Worm (Caenorhabditis elegans) whole organism, L1 larva: ENCODE data around the gene mat-2.

Source experiments
- C04F5.9 ChIP-seq: sonication (generic microtip); optimal IDR thresholded peaks from 2 replicates; lab custom pipeline; 2016; ENCODE audit warnings: missing genetic modification characterization, missing compliant biosample characterization
- C16A3.4 ChIP-seq: fragments of 150-350 bp; optimal IDR thresholded peaks from 2 replicates; lab custom pipeline; 2014; ENCODE audit warnings: missing biosample characterization, missing genetic modification characterization
- Y116A8C.19 ChIP-seq: sonication (generic microtip); optimal IDR thresholded peaks from 2 replicates; lab custom pipeline; 2016; ENCODE audit warnings: missing compliant biosample characterization, missing genetic modification characterization, borderline replicate concordance
- aly-2 ChIP-seq: fragments of 150-350 bp; optimal IDR thresholded peaks from 2 replicates; lab custom pipeline; 2014; ENCODE audit warnings: missing biosample characterization, missing genetic modification characterization
- ama-1 ChIP-seq: fragments of 150-350 bp; optimal IDR thresholded peaks from 2 replicates; lab custom pipeline; 2014
- blmp-1 ChIP-seq: fragments of 150-350 bp; optimal IDR thresholded peaks from 2 replicates; lab custom pipeline; 2014; ENCODE audit warnings: missing biosample characterization, missing genetic modification characterization
- ceh-63 ChIP-seq: fragments of 200-800 bp; sonication (Bioruptor generic); optimal IDR thresholded peaks from 2 replicates; lab custom pipeline; 2018; ENCODE audit warnings: mild to moderate bottlenecking, missing genetic modification characterization, missing compliant biosample characterization
- ceh-8 ChIP-seq: fragments of 200-800 bp; sonication (Bioruptor generic); optimal IDR thresholded peaks from 2 replicates; lab custom pipeline; 2018; ENCODE audit warnings: mild to moderate bottlenecking, missing genetic modification characterization, moderate library complexity, missing compliant biosample characterization
- ceh-88 ChIP-seq: fragments of 200-800 bp; sonication (Bioruptor generic); IDR thresholded peaks from 2 replicates; pipeline ENCODE4 v1.3.6; 2022; ENCODE audit warnings: missing genetic modification characterization, missing compliant biosample characterization
- ceh-90 ChIP-seq: sonication (generic microtip); optimal IDR thresholded peaks from 2 replicates; lab custom pipeline; 2016; ENCODE audit warnings: missing genetic modification characterization, missing compliant biosample characterization
- ces-1 ChIP-seq: fragments of 150-350 bp; optimal IDR thresholded peaks from 2 replicates; lab custom pipeline; 2014; ENCODE audit warnings: missing biosample characterization, missing genetic modification reagents, missing genetic modification characterization
- dpl-1 ChIP-seq, 3 experiments: fragments of 150-350 bp in 2 of 3; sonication (generic microtip) in 1 of 3; optimal IDR thresholded peaks; 2 replicates each; lab custom pipeline; 2014 to 2017; ENCODE audit warnings: missing biosample characterization in 3 of 3, missing genetic modification characterization in 3 of 3, missing genetic modification reagents in 3 of 3
- dsc-1 ChIP-seq: sonication (generic microtip); optimal IDR thresholded peaks from 2 replicates; lab custom pipeline; 2016; ENCODE audit warnings: mild to moderate bottlenecking, missing genetic modification characterization, missing compliant biosample characterization
- efl-1 ChIP-seq, 4 experiments: fragments of 150-350 bp; optimal IDR thresholded peaks in 3 of 4; peaks in 1 of 4; 1 replicate in 1 of 4; 2 replicates in 3 of 4; lab custom pipeline; 2014; ENCODE audit warnings: missing biosample characterization in 2 of 4, missing genetic modification characterization in 2 of 4, missing genetic modification reagents in 2 of 4
- egl-13 ChIP-seq: sonication (generic microtip); optimal IDR thresholded peaks from 2 replicates; lab custom pipeline; 2016; ENCODE audit warnings: missing genotype, missing genetic modification reagents, missing genetic modification characterization, missing compliant biosample characterization
- egl-27 ChIP-seq, 2 experiments: fragments of 150-350 bp in 1 of 2; sonication (generic microtip); optimal IDR thresholded peaks; 3 replicates each; lab custom pipeline; 2017 to 2018; ENCODE audit warnings: missing biosample characterization in 2 of 2, missing genetic modification characterization in 2 of 2, missing genetic modification reagents in 2 of 2
- elt-2 ChIP-seq: sonication (generic microtip); optimal IDR thresholded peaks from 2 replicates; lab custom pipeline; 2016; ENCODE audit warnings: missing genetic modification characterization, mild to moderate bottlenecking, inconsistent platforms, missing compliant biosample characterization, missing genetic modification reagents
- elt-3 ChIP-seq, 6 experiments: fragments of 150-350 bp in 1 of 6; sonication (generic microtip); optimal IDR thresholded peaks; 2 replicates each; lab custom pipeline; 2017 to 2018; ENCODE audit warnings: missing biosample characterization in 6 of 6, missing genetic modification characterization in 6 of 6, inconsistent platforms in 1 of 6
- fkh-10 ChIP-seq: sonication (generic microtip); optimal IDR thresholded peaks from 2 replicates; lab custom pipeline; 2017; ENCODE audit warnings: missing biosample characterization, missing genetic modification reagents, missing genetic modification characterization
- fkh-8 ChIP-seq: sonication (generic microtip); optimal IDR thresholded peaks from 2 replicates; lab custom pipeline; 2016; ENCODE audit warnings: mild to moderate bottlenecking, missing genetic modification characterization, missing compliant biosample characterization
- hpl-2 ChIP-seq: fragments of 150-350 bp; optimal IDR thresholded peaks from 2 replicates; lab custom pipeline; 2014; ENCODE audit warnings: missing biosample characterization, missing genetic modification reagents, missing genetic modification characterization
- isw-1 ChIP-seq: fragments of 200-800 bp; sonication (Bioruptor generic); IDR thresholded peaks from 2 replicates; pipeline ENCODE4 v1.3.6; 2022; ENCODE audit warnings: missing genetic modification characterization, missing compliant biosample characterization
- lin-13 ChIP-seq: fragments of 150-350 bp; optimal IDR thresholded peaks from 2 replicates; lab custom pipeline; 2014; ENCODE audit warnings: missing biosample characterization, missing genetic modification reagents, missing genetic modification characterization
- lin-14 ChIP-seq: fragments of 200-800 bp; sonication (Bioruptor generic); optimal IDR thresholded peaks from 2 replicates; lab custom pipeline; 2018; ENCODE audit warnings: mild to moderate bottlenecking, missing genetic modification characterization, moderate library complexity, missing compliant biosample characterization
- lin-39 ChIP-seq: fragments of 150-350 bp; optimal IDR thresholded peaks from 2 replicates; lab custom pipeline; 2014; ENCODE audit warnings: missing biosample characterization, missing genetic modification reagents, missing genetic modification characterization
- lir-3 ChIP-seq: sonication (generic microtip); optimal IDR thresholded peaks from 2 replicates; lab custom pipeline; 2016; ENCODE audit warnings: mild to moderate bottlenecking, missing genetic modification characterization, moderate library complexity, missing compliant biosample characterization; ENCODE audit not compliant: poor library complexity
- mab-9 ChIP-seq: fragments of 200-800 bp; sonication (Bioruptor generic); IDR thresholded peaks from 2 replicates; pipeline ENCODE4 v1.3.6; 2022; ENCODE audit warnings: missing genetic modification reagents, missing genetic modification characterization, missing compliant biosample characterization
- mdl-1 ChIP-seq, 2 experiments: fragments of 150-350 bp; optimal IDR thresholded peaks; 2 replicates each; lab custom pipeline; 2014 to 2017; ENCODE audit warnings: missing biosample characterization in 2 of 2, missing genetic modification characterization in 2 of 2, inconsistent platforms in 1 of 2
- mef-2 ChIP-seq: fragments of 150-350 bp; optimal IDR thresholded peaks from 2 replicates; lab custom pipeline; 2014; ENCODE audit warnings: missing biosample characterization, missing genetic modification characterization
- mep-1 ChIP-seq: fragments of 150-350 bp; optimal IDR thresholded peaks from 2 replicates; lab custom pipeline; 2014; ENCODE audit warnings: missing biosample characterization, missing genetic modification characterization
- nhr-20 ChIP-seq: sonication (generic microtip); optimal IDR thresholded peaks from 2 replicates; lab custom pipeline; 2016; ENCODE audit warnings: mild to moderate bottlenecking, missing genetic modification characterization, missing compliant biosample characterization
- nhr-28 ChIP-seq: fragments of 150-350 bp; optimal IDR thresholded peaks from 2 replicates; lab custom pipeline; 2014; ENCODE audit warnings: missing biosample characterization, missing genetic modification characterization
- nhr-84 ChIP-seq: sonication (generic microtip); optimal IDR thresholded peaks from 2 replicates; lab custom pipeline; 2017; ENCODE audit warnings: missing biosample characterization, missing genetic modification characterization
- nhr-85 ChIP-seq: sonication (generic microtip); peaks from one replicate; lab custom pipeline; 2016; ENCODE audit warnings: missing genetic modification characterization, inconsistent platforms, missing compliant biosample characterization
- nhr-90 ChIP-seq: sonication (generic microtip); optimal IDR thresholded peaks from 2 replicates; lab custom pipeline; 2016; ENCODE audit warnings: mild to moderate bottlenecking, missing genetic modification characterization, missing compliant biosample characterization; ENCODE audit not compliant: poor library complexity
- pax-3 ChIP-seq: fragments of 200-800 bp; sonication (Bioruptor generic); optimal IDR thresholded peaks from 2 replicates; lab custom pipeline; 2018; ENCODE audit warnings: mild to moderate bottlenecking, missing genetic modification characterization, moderate library complexity, missing compliant biosample characterization
- pqm-1 ChIP-seq: sonication (generic microtip); optimal IDR thresholded peaks from 3 replicates; lab custom pipeline; 2017; ENCODE audit warnings: missing biosample characterization, missing genetic modification characterization
- skn-1 ChIP-seq: fragments of 150-350 bp; optimal IDR thresholded peaks from 2 replicates; lab custom pipeline; 2014; ENCODE audit warnings: missing biosample characterization, missing genetic modification characterization
- snpc-4 ChIP-seq: fragments of 150-350 bp; optimal IDR thresholded peaks from 2 replicates; lab custom pipeline; 2014; ENCODE audit warnings: missing biosample characterization, missing genetic modification characterization
- snu-23 ChIP-seq: sonication (generic microtip); optimal IDR thresholded peaks from 2 replicates; lab custom pipeline; 2016; ENCODE audit warnings: missing genetic modification characterization, missing compliant biosample characterization
- swsn-7 ChIP-seq: sonication (generic microtip); optimal IDR thresholded peaks from 2 replicates; lab custom pipeline; 2016; ENCODE audit warnings: missing genetic modification characterization, missing compliant biosample characterization
- tbx-2 ChIP-seq: sonication (generic microtip); optimal IDR thresholded peaks from 2 replicates; lab custom pipeline; 2016; ENCODE audit warnings: missing genetic modification characterization, missing compliant biosample characterization
- tlp-1 ChIP-seq: fragments of 150-350 bp; optimal IDR thresholded peaks from 2 replicates; lab custom pipeline; 2014; ENCODE audit warnings: missing biosample characterization, missing genetic modification characterization
- unc-30 ChIP-seq: sonication (generic microtip); optimal IDR thresholded peaks from 2 replicates; lab custom pipeline; 2017; ENCODE audit warnings: missing biosample characterization, missing genetic modification characterization
- unc-62 ChIP-seq: fragments of 150-350 bp; optimal IDR thresholded peaks from 2 replicates; lab custom pipeline; 2014; ENCODE audit warnings: missing biosample characterization, missing genetic modification reagents, missing genetic modification characterization
- vab-15 ChIP-seq: sonication (generic microtip); optimal IDR thresholded peaks from 2 replicates; lab custom pipeline; 2017; ENCODE audit warnings: missing genotype, mild to moderate bottlenecking, missing genetic modification characterization, missing compliant biosample characterization
- xbp-1 ChIP-seq: sonication (generic microtip); optimal IDR thresholded peaks from 2 replicates; lab custom pipeline; 2016; ENCODE audit warnings: missing genetic modification characterization, missing compliant biosample characterization
- ztf-11 ChIP-seq, 2 experiments: sonication (generic microtip); optimal IDR thresholded peaks; 2 replicates each; lab custom pipeline; 2016 to 2017; ENCODE audit warnings: missing genetic modification characterization in 2 of 2, missing biosample characterization in 1 of 2, missing compliant biosample characterization in 1 of 2

mat-2 gene

ce11 chrII:11091577-11091976, 20.9 kb upstream of the mat-2 start:
- peak; percentile 69 for TF ChIP-seq lin-14 (GFP tag; lab: Kevin White, UChicago)
- no peak for TF ChIP-seq pqm-1 (tag; lab: Kevin White, UChicago)
- TF ChIP-seq mef-2 (tag; lab: Kevin White, UChicago): no peak
- TF ChIP-seq snu-23 (GFP tag; lab: Kevin White, UChicago): no peak
- TF ChIP-seq fkh-10 (GFP tag; lab: Kevin White, UChicago): peak; percentile 75

ce11 chrII:11092413-11092812, 20.1 kb upstream of the mat-2 start, which contains the start of gene rpl-42:
Gene rpl-42, plus strand, starts transcription at chrII:11092713.
- TF ChIP-seq isw-1 (GFP tag; lab: Robert Waterston, UW) (no peak), C16A3.4 (tag; lab: Kevin White, UChicago) (no peak), hpl-2 (no peak), unc-62 (GFP tag; lab: Kevin White, UChicago) (no peak), nhr-20 (tag; lab: Kevin White, UChicago) (no peak), lin-39 (tag; lab: Kevin White, UChicago) (no peak), mef-2 (tag; lab: Kevin White, UChicago) (no peak), vab-15 (tag; lab: Kevin White, UChicago) (no peak), ztf-11 (tag; optimal IDR thresholded peaks at IDR 0.05; lab: Kevin White, UChicago) (no peak), mep-1 (tag; lab: Kevin White, UChicago) (no peak), dsc-1 (no peak), snpc-4 (no peak), xbp-1 (tag; lab: Kevin White, UChicago) (no peak)
- TF ChIP-seq, all 84 proteins: peak for 0

ce11 chrII:11094431-11094830, 18.1 kb upstream of the mat-2 start:
- TF ChIP-seq nhr-85 (tag; lab: Kevin White, UChicago): no peak
- TF ChIP-seq pax-3 (tag; lab: Kevin White, UChicago): no peak
- no peak for TF ChIP-seq fkh-8 (tag; lab: Kevin White, UChicago)
- TF ChIP-seq mdl-1 (tag; optimal IDR thresholded peaks at IDR 0.05; lab: Kevin White, UChicago): no peak
- TF ChIP-seq tlp-1: no peak
- no peak for TF ChIP-seq unc-30 (tag; lab: Kevin White, UChicago)
- TF ChIP-seq lin-14 (GFP tag; lab: Kevin White, UChicago): no peak
- TF ChIP-seq elt-2: no peak
- TF ChIP-seq mab-9: no peak
- no peak for TF ChIP-seq aly-2
- TF ChIP-seq elt-3 (tag; optimal IDR thresholded peaks at IDR 0.05; lab: Kevin White, UChicago): no peak
- TF ChIP-seq skn-1: no peak
- no peak for TF ChIP-seq C04F5.9 (tag; lab: Kevin White, UChicago)
- no peak for TF ChIP-seq ama-1
- TF ChIP-seq lir-3 (tag; lab: Kevin White, UChicago): no peak
- TF ChIP-seq Y116A8C.19 (tag; lab: Kevin White, UChicago): no peak
- no peak for TF ChIP-seq swsn-7 (tag; lab: Kevin White, UChicago)
- TF ChIP-seq dpl-1 (GFP tag; optimal IDR thresholded peaks at IDR 0.05; lab: Kevin White, UChicago): no peak

ce11 chrII:11096233-11096632, 16.3 kb upstream of the mat-2 start, which contains the start of gene nbs-1:
Gene nbs-1, minus strand, starts transcription at chrII:11096478.
- no peak for TF ChIP-seq ceh-90 (tag; lab: Kevin White, UChicago)
- TF ChIP-seq ceh-63 (GFP tag; lab: Kevin White, UChicago): no peak
- no peak for TF ChIP-seq nhr-28 (tag; lab: Kevin White, UChicago)
- TF ChIP-seq ceh-88 (GFP tag; lab: Robert Waterston, UW): no peak
- no peak for TF ChIP-seq lin-13 (GFP tag; lab: Kevin White, UChicago)
- no peak for TF ChIP-seq ces-1 (GFP tag; lab: Kevin White, UChicago)
- no peak for TF ChIP-seq lin-39 (tag; lab: Kevin White, UChicago)
- peak; percentile 12 for TF ChIP-seq nhr-90
- no peak for TF ChIP-seq pqm-1 (tag; lab: Kevin White, UChicago)
- TF ChIP-seq egl-27 (tag; optimal IDR thresholded peaks at IDR 0.05; lab: Kevin White, UChicago): no peak
- TF ChIP-seq nhr-84 (tag; lab: Kevin White, UChicago): no peak
- TF ChIP-seq egl-13 (tag; lab: Kevin White, UChicago): no peak
- TF ChIP-seq elt-2: no peak
- no peak for TF ChIP-seq tbx-2 (tag; lab: Kevin White, UChicago)
- TF ChIP-seq blmp-1: no peak
- no peak for TF ChIP-seq skn-1
- TF ChIP-seq ceh-8 (GFP tag; lab: Kevin White, UChicago): no peak
- no peak for TF ChIP-seq C04F5.9 (tag; lab: Kevin White, UChicago)
- peak in 1 of 2 experiments; percentile 6 for TF ChIP-seq efl-1 (optimal IDR thresholded peaks at IDR 0.05; lab: Kevin White, UChicago)
- peak in 1 of 2 experiments; percentile 34 for TF ChIP-seq efl-1 (GFP tag; optimal IDR thresholded peaks at IDR 0.05 in 1 of 2; lab: Kevin White, UChicago)
- no peak for TF ChIP-seq fkh-10 (GFP tag; lab: Kevin White, UChicago)
